Worm (Caenorhabditis elegans) whole organism, L4 larva: ENCODE measurements around the gene K10D11.2.

Experiments used
- dve-1 ChIP-seq: sonication (generic microtip); optimal IDR thresholded peaks from 2 replicates; lab custom pipeline; 2017; ENCODE audit warnings: antibody characterized with exemption, mild to moderate bottlenecking, missing genetic modification characterization, missing compliant biosample characterization; ENCODE audit not compliant: insufficient read depth
- madf-5 ChIP-seq, 2 experiments: fragments of 200-800 bp; sonication (Bioruptor generic); IDR thresholded peaks; 2 replicates each; pipeline ENCODE4 v1.3.6; 2022; ENCODE audit warnings: missing compliant biosample characterization in 2 of 2, missing genetic modification characterization in 2 of 2

ce11 chrIV:12991629-12992028 lies 12.8 kb downstream of the K10D11.2 start, which contains the start of gene K10D11.5:
- TF ChIP-seq dve-1 (no peak), madf-5 (GFP tag; IDR thresholded peaks at IDR 0.05; lab: Robert Waterston, UW) (no peak)
